Fruit fly (Drosophila melanogaster) whole organism: ENCODE results near the gene AstC.

Experiments
- CG8478 ChIP-seq: fragments of >200 bp; optimal IDR thresholded peaks from 2 replicates; lab custom pipeline; 2018; ENCODE audit warnings: inconsistent platforms
- Dll ChIP-seq: fragments of >200 bp; optimal IDR thresholded peaks from 2 replicates; lab custom pipeline; 2017
- EcR ChIP-seq, 2 experiments: fragments of >200 bp; optimal IDR thresholded peaks; 2 replicates each; lab custom pipeline; 2017; ENCODE audit warnings: missing biosample characterization in 2 of 2, missing genetic modification characterization in 2 of 2, missing genetic modification reagents in 2 of 2
- pan ChIP-seq: fragments of >200 bp; optimal IDR thresholded peaks from 2 replicates; lab custom pipeline; 2017
- psq ChIP-seq: fragments of >200 bp; optimal IDR thresholded peaks from 2 replicates; lab custom pipeline; 2017
- usp ChIP-seq: fragments of >200 bp; optimal IDR thresholded peaks from 2 replicates; lab custom pipeline; 2017; ENCODE audit warnings: missing biosample characterization, missing genetic modification characterization, mixed read lengths

DNA sequence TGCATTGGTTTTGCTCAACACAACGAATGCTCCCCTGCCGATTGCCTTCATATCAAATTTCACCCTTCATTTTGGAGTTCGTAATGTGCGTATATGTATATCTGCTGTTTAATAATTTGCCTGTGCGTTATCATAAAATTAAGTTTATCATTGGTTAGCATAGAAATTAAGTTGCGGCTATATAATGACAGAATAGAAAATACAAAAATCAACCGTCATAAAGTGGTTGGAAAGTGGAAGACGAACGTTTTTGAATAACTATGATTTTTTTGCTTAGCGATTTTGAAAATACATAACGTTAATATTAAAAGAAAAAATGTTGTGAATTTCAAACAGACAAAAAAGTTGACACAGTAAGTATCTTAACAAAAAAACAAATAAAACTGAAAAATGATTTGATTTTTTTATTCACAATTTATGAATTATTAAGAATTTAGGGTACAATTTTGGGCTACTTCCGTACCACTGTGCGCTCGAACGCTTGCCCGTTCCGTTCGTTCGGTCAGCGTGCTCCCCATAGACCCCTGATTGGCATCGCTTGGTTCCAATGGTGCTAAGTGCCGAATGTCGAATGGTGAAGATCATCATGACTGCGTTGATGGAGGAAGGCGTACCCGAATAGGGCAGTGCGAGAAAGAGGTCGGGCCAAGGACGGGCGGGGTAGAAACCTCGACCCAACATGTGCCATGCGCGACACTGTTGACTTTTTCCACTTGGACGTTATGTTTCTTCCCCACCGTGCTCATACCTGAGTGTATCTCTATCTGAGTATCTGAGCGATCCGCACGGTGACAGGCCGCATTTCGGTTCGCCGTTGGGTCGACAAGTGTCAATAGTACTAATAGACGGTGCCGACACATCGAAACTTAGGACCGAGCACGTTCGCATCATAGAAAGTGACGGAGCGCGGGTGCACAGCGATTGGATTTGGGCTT lies 43.3 kb downstream of the AstC start:
- TF ChIP-seq CG8478 (lab: Kevin White, UChicago) (no peak), psq (lab: Kevin White, UChicago) (no peak), pan (lab: Kevin White, UChicago) (no peak), usp (GFP tag; lab: Kevin White, UChicago) (no peak), Dll (lab: Kevin White, UChicago) (no peak), EcR (GFP tag; optimal IDR thresholded peaks at IDR 0.05; lab: Kevin White, UChicago) (no peak)
